Fruit fly (Drosophila melanogaster) whole organism, embryonic: ENCODE data around the gene aru.
A peak's percentile ranks its signal among the peaks of the same experiment; 100 is the strongest.

Experiments used
- Bteb2 ChIP-seq: fragments of 200-800 bp; sonication (Bioruptor generic); optimal IDR thresholded peaks from 2 replicates; lab custom pipeline; 2016; ENCODE audit warnings: missing biosample characterization, missing genetic modification characterization
- C15 ChIP-seq: fragments of 200-800 bp; sonication (Bioruptor generic); IDR thresholded peaks from 3 replicates; pipeline ENCODE4 v1.3.6; 2022; ENCODE audit warnings: missing biosample characterization, missing genetic modification characterization
- CG11695 ChIP-seq: fragments of 200-800 bp; sonication (Bioruptor generic); IDR thresholded peaks from 3 replicates; pipeline ENCODE4 v1.3.6; 2022; ENCODE audit warnings: missing biosample characterization, missing genetic modification characterization
- CG12219 ChIP-seq: fragments of 200-800 bp; sonication (Bioruptor generic); optimal IDR thresholded peaks from 3 replicates; lab custom pipeline; 2018; ENCODE audit warnings: missing biosample characterization, mild to moderate bottlenecking, missing genetic modification characterization
- CG12299 ChIP-seq: fragments of 200-800 bp; sonication (Bioruptor generic); optimal IDR thresholded peaks from 2 replicates; lab custom pipeline; 2018; ENCODE audit warnings: missing biosample characterization, mild to moderate bottlenecking, missing genetic modification characterization
- CG13296 ChIP-seq: fragments of 200-800 bp; sonication (Bioruptor generic); optimal IDR thresholded peaks from 3 replicates; lab custom pipeline; 2018; ENCODE audit warnings: missing biosample characterization, mild to moderate bottlenecking, missing genetic modification characterization
- CG15601 ChIP-seq: fragments of 200-800 bp; sonication (Bioruptor generic); optimal IDR thresholded peaks from 3 replicates; lab custom pipeline; 2019; ENCODE audit warnings: missing biosample characterization, mild to moderate bottlenecking, missing genetic modification characterization, moderate library complexity
- CG18619 ChIP-seq: fragments of 200-800 bp; sonication (Bioruptor generic); optimal IDR thresholded peaks from 3 replicates; lab custom pipeline; 2017; ENCODE audit warnings: missing biosample characterization, mild to moderate bottlenecking, missing genetic modification characterization
- CG2116 ChIP-seq: fragments of 200-800 bp; sonication (Bioruptor generic); optimal IDR thresholded peaks from 3 replicates; lab custom pipeline; 2018; ENCODE audit warnings: missing biosample characterization, mild to moderate bottlenecking, missing genetic modification characterization
- CG30403 ChIP-seq: fragments of 200-800 bp; sonication (Bioruptor generic); optimal IDR thresholded peaks from 3 replicates; lab custom pipeline; 2016; ENCODE audit warnings: missing biosample characterization, missing genetic modification characterization
- CG31365 ChIP-seq: fragments of 200-800 bp; sonication (Bioruptor generic); optimal IDR thresholded peaks from 2 replicates; lab custom pipeline; 2018; ENCODE audit warnings: missing biosample characterization, mild to moderate bottlenecking, missing genetic modification characterization
- CG3838 ChIP-seq: fragments of 200-800 bp; sonication (Bioruptor generic); optimal IDR thresholded peaks from 3 replicates; lab custom pipeline; 2016; ENCODE audit warnings: missing biosample characterization, missing genetic modification characterization
- CG6272 ChIP-seq: fragments of 200-800 bp; sonication (Bioruptor generic); IDR thresholded peaks from 2 replicates; pipeline ENCODE4 v1.3.6; 2022; ENCODE audit warnings: missing biosample characterization, missing genetic modification characterization
- CG6854 ChIP-seq: fragments of 200-800 bp; sonication (Bioruptor generic); optimal IDR thresholded peaks from 3 replicates; lab custom pipeline; 2017; ENCODE audit warnings: missing biosample characterization, mild to moderate bottlenecking, missing genetic modification characterization
- CG7271 ChIP-seq: fragments of 200-800 bp; sonication (Bioruptor generic); optimal IDR thresholded peaks from 2 replicates; lab custom pipeline; 2018; ENCODE audit warnings: missing biosample characterization, mild to moderate bottlenecking, missing genetic modification characterization, moderate library complexity
- CG7839 ChIP-seq: fragments of 200-800 bp; sonication (Bioruptor generic); optimal IDR thresholded peaks from 3 replicates; lab custom pipeline; 2018; ENCODE audit warnings: missing biosample characterization, mild to moderate bottlenecking, missing genetic modification characterization, moderate library complexity
- CG7928 ChIP-seq: fragments of 200-800 bp; sonication (Bioruptor generic); optimal IDR thresholded peaks from 2 replicates; lab custom pipeline; 2017; ENCODE audit warnings: missing biosample characterization, mild to moderate bottlenecking, missing genetic modification characterization
- D19A ChIP-seq: fragments of 200-800 bp; optimal IDR thresholded peaks from 3 replicates; lab custom pipeline; 2019; ENCODE audit warnings: missing biosample characterization, mild to moderate bottlenecking, missing genetic modification characterization, moderate library complexity
- Deaf1 ChIP-seq: fragments of 200-800 bp; optimal IDR thresholded peaks from 3 replicates; lab custom pipeline; 2019; ENCODE audit warnings: missing biosample characterization, mild to moderate bottlenecking, missing genetic modification characterization, moderate library complexity
- Fer1 ChIP-seq: fragments of 200-800 bp; sonication (Bioruptor generic); optimal IDR thresholded peaks from 2 replicates; lab custom pipeline; 2017; ENCODE audit warnings: missing biosample characterization, mild to moderate bottlenecking, missing genetic modification characterization
- GATAe ChIP-seq: fragments of 200-800 bp; sonication (Bioruptor generic); conservative IDR thresholded peaks from 2 replicates; pipeline ENCODE4 v1.3.6; 2022; ENCODE audit warnings: missing biosample characterization, missing genetic modification characterization
- H15 ChIP-seq: fragments of 200-800 bp; sonication (Bioruptor generic); IDR thresholded peaks from 3 replicates; pipeline ENCODE4 v1.3.6; 2022; ENCODE audit warnings: missing biosample characterization, missing genetic modification characterization
- HHEX ChIP-seq: fragments of 200-800 bp; sonication (Bioruptor generic); optimal IDR thresholded peaks from 3 replicates; lab custom pipeline; 2017; ENCODE audit warnings: missing biosample characterization, mild to moderate bottlenecking, missing genetic modification characterization, missing genetic modification reagents
- Lhr ChIP-seq: fragments of 200-800 bp; sonication (Bioruptor generic); optimal IDR thresholded peaks from 3 replicates; lab custom pipeline; 2017; ENCODE audit warnings: mild to moderate bottlenecking, missing biosample characterization, missing genetic modification reagents, missing genetic modification characterization
- Lpt ChIP-seq: fragments of >200 bp; optimal IDR thresholded peaks from 2 replicates; lab custom pipeline; 2018; ENCODE audit warnings: missing biosample characterization, missing genetic modification characterization
- NC2β ChIP-seq: fragments of 200-800 bp; sonication (Bioruptor generic); optimal IDR thresholded peaks from 2 replicates; lab custom pipeline; 2016; ENCODE audit warnings: missing biosample characterization, missing genetic modification characterization
- Optix ChIP-seq: fragments of 200-800 bp; sonication (Bioruptor generic); IDR thresholded peaks from 3 replicates; pipeline ENCODE4 v1.3.6; 2022; ENCODE audit warnings: missing biosample characterization, missing genetic modification characterization
- Pdp1 ChIP-seq, 2 experiments: fragments of 200-800 bp; sonication (Bioruptor generic); optimal IDR thresholded peaks; 3 replicates each; lab custom pipeline; 2016; ENCODE audit warnings: missing biosample characterization in 2 of 2, missing genetic modification characterization in 2 of 2, mild to moderate bottlenecking in 1 of 2, moderate library complexity in 1 of 2
- Ssrp ChIP-seq: fragments of 200-800 bp; sonication (Bioruptor generic); optimal IDR thresholded peaks from 2 replicates; lab custom pipeline; 2018; ENCODE audit warnings: missing biosample characterization, mild to moderate bottlenecking, missing genetic modification characterization, moderate library complexity
- TFAM ChIP-seq: fragments of 200-800 bp; sonication (Bioruptor generic); optimal IDR thresholded peaks from 2 replicates; lab custom pipeline; 2017; ENCODE audit warnings: missing biosample characterization, missing genetic modification characterization, inconsistent platforms
- danr ChIP-seq: fragments of 200-800 bp; sonication (Bioruptor generic); IDR thresholded peaks from 2 replicates; pipeline ENCODE4 v1.3.6; 2022; ENCODE audit warnings: missing biosample characterization, missing genetic modification characterization
- dimm ChIP-seq: fragments of 200-800 bp; sonication (Bioruptor generic); IDR thresholded peaks from 2 replicates; pipeline ENCODE4 v1.3.6; 2022; ENCODE audit warnings: missing biosample characterization, missing genetic modification characterization
- emc ChIP-seq: fragments of 200-800 bp; sonication (Bioruptor generic); optimal IDR thresholded peaks from 2 replicates; lab custom pipeline; 2016; ENCODE audit warnings: missing biosample characterization, missing genetic modification characterization
- ems ChIP-seq: fragments of 200-800 bp; sonication (Bioruptor generic); optimal IDR thresholded peaks from 3 replicates; lab custom pipeline; 2016; ENCODE audit warnings: missing biosample characterization, missing genetic modification characterization
- grn ChIP-seq: fragments of 200-800 bp; sonication (Bioruptor generic); optimal IDR thresholded peaks from 3 replicates; lab custom pipeline; 2017; ENCODE audit warnings: missing biosample characterization, missing genetic modification characterization
- ham ChIP-seq: fragments of 200-800 bp; sonication (Bioruptor generic); IDR thresholded peaks from 2 replicates; pipeline ENCODE4 v1.3.6; 2022; ENCODE audit warnings: missing biosample characterization, missing genetic modification characterization
- hth ChIP-seq: fragments of >200 bp; optimal IDR thresholded peaks from 2 replicates; lab custom pipeline; 2017; ENCODE audit warnings: inconsistent platforms
- inv ChIP-seq: fragments of 200-800 bp; sonication (Bioruptor generic); IDR thresholded peaks from 2 replicates; pipeline ENCODE4 v1.3.6; 2022; ENCODE audit warnings: missing biosample characterization, missing genetic modification characterization; ENCODE audit not compliant: partially characterized antibody
- kay ChIP-seq: fragments of 200-800 bp; sonication (Bioruptor generic); optimal IDR thresholded peaks from 2 replicates; lab custom pipeline; 2016; ENCODE audit warnings: missing biosample characterization, missing genetic modification characterization
- lola ChIP-seq, 3 experiments: fragments of >200 bp in 2 of 3; fragments of 200-800 bp in 1 of 3; sonication (Bioruptor generic) in 1 of 3; optimal IDR thresholded peaks; 2 replicates each; lab custom pipeline; 2017 to 2019; ENCODE audit warnings: missing biosample characterization in 3 of 3, missing genetic modification characterization in 3 of 3, mild to moderate bottlenecking in 1 of 3, moderate library complexity in 1 of 3
- mam ChIP-seq: fragments of 200-800 bp; sonication (Bioruptor generic); optimal IDR thresholded peaks from 3 replicates; lab custom pipeline; 2016; ENCODE audit warnings: missing biosample characterization, missing genetic modification characterization
- nom ChIP-seq: fragments of 200-800 bp; sonication (Bioruptor generic); optimal IDR thresholded peaks from 2 replicates; lab custom pipeline; 2017; ENCODE audit warnings: missing biosample characterization, missing genetic modification characterization, mild to moderate bottlenecking, moderate library complexity, missing genetic modification reagents
- oc ChIP-seq: fragments of 200-800 bp; sonication (Bioruptor generic); optimal IDR thresholded peaks from 2 replicates; lab custom pipeline; 2018; ENCODE audit warnings: missing biosample characterization, mild to moderate bottlenecking, missing genetic modification characterization, moderate library complexity
- org-1 ChIP-seq: fragments of 200-800 bp; sonication (Bioruptor generic); optimal IDR thresholded peaks from 2 replicates; lab custom pipeline; 2017; ENCODE audit warnings: missing biosample characterization, missing genetic modification characterization
- slou ChIP-seq: fragments of 200-800 bp; sonication (Bioruptor generic); optimal IDR thresholded peaks from 3 replicates; lab custom pipeline; 2016; ENCODE audit warnings: missing biosample characterization, missing genetic modification characterization
- sna ChIP-seq: fragments of 200-800 bp; sonication (Bioruptor generic); IDR thresholded peaks from 2 replicates; pipeline ENCODE4 v1.3.6; 2022; ENCODE audit warnings: missing biosample characterization, missing genetic modification characterization; ENCODE audit not compliant: partially characterized antibody
- sqz ChIP-seq: fragments of 200-800 bp; sonication (Bioruptor generic); optimal IDR thresholded peaks from 3 replicates; lab custom pipeline; 2018; ENCODE audit warnings: missing biosample characterization, mild to moderate bottlenecking, missing genetic modification characterization
- ssp ChIP-seq: fragments of 200-800 bp; sonication (Bioruptor generic); IDR thresholded peaks from 2 replicates; pipeline ENCODE4 v1.3.6; 2022; ENCODE audit warnings: missing biosample characterization, missing genetic modification characterization
- vfl ChIP-seq: fragments of 200-800 bp; sonication (Bioruptor generic); optimal IDR thresholded peaks from 2 replicates; lab custom pipeline; 2016; ENCODE audit warnings: missing biosample characterization, missing genetic modification characterization
- wek ChIP-seq: fragments of 200-800 bp; sonication (Bioruptor generic); optimal IDR thresholded peaks from 3 replicates; lab custom pipeline; 2018; ENCODE audit warnings: missing biosample characterization, mild to moderate bottlenecking, missing genetic modification characterization, moderate library complexity
- zfh1 ChIP-seq: fragments of 200-800 bp; sonication (Bioruptor generic); IDR thresholded peaks from 3 replicates; pipeline ENCODE4 v1.3.6; 2022; ENCODE audit warnings: missing biosample characterization, missing genetic modification characterization

The aru gene

DNA sequence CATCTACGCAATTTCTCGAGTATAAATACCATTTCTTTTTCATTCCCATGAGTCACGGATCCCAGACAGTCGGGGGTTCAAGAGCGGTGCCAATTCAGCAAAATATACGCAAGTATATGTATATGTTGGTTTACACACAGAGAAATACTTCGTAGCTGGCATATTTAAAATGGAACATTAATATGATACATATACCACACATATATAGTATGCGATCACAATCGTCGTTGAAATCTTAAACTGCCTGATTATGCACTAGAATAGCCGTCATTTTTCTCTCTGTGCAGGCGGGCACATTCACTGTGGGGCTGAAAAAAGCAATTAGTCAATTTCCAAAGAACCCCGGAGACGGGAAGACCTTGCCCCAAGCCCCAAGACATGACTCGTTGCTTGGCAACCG is 26.4 kb downstream of the aru start (continued):
- peak; percentile 72 for TF ChIP-seq HHEX (GFP tag; lab: Kevin White, UChicago)
- TF ChIP-seq CG12219, result peak; percentile 40
- TF ChIP-seq CG31365 (tag; lab: Kevin White, UChicago), result no peak
- no peak for TF ChIP-seq grn (GFP tag; lab: Kevin White, UChicago)
- TF ChIP-seq inv (GFP tag; lab: Robert Waterston, UW), result no peak
- TF ChIP-seq org-1 (GFP tag; lab: Kevin White, UChicago), result peak; percentile 68
- peak; percentile 69 for TF ChIP-seq CG13296
- no peak for TF ChIP-seq slou (GFP tag; lab: Kevin White, UChicago)
- TF ChIP-seq danr, result peak; percentile 49; the same call in 1 of the 2 replicates
- no peak for TF ChIP-seq sna (GFP tag; lab: Robert Waterston, UW)
- TF ChIP-seq nom (GFP tag; lab: Kevin White, UChicago), result peak; percentile 95
- TF ChIP-seq Deaf1, result peak; percentile 39
- TF ChIP-seq D19A (tag; lab: Kevin White, UChicago), result no peak
- TF ChIP-seq oc (tag; lab: Kevin White, UChicago), result peak; percentile 9
- peak; percentile 2 for TF ChIP-seq CG15601 (tag; lab: Kevin White, UChicago)
- TF ChIP-seq CG7271, result no peak
- TF ChIP-seq sqz (GFP tag; lab: Kevin White, UChicago), result no peak
- no peak for TF ChIP-seq Lpt (GFP tag; lab: Kevin White, UChicago)
- peak; percentile 57; the same call in 1 of the 2 replicates for TF ChIP-seq ham (GFP tag; lab: Robert Waterston, UW)
- TF ChIP-seq CG6272 (GFP tag; lab: Robert Waterston, UW), result peak; percentile 70
- peak; percentile 51 for TF ChIP-seq CG3838 (GFP tag; lab: Kevin White, UChicago)
- peak; percentile 76 for TF ChIP-seq CG7839
- TF ChIP-seq CG18619, result peak; percentile 54
- TF ChIP-seq Lhr (GFP tag; lab: Kevin White, UChicago), result peak; percentile 15
- peak; percentile 79 for TF ChIP-seq CG30403 (GFP tag; lab: Kevin White, UChicago)
- peak in 1 of 3 experiments; percentile 17 for TF ChIP-seq lola (GFP tag; optimal IDR thresholded peaks at IDR 0.05; lab: Kevin White, UChicago)
- peak; percentile 74 for TF ChIP-seq Fer1
- TF ChIP-seq wek (GFP tag; lab: Kevin White, UChicago), result no peak
- TF ChIP-seq emc (GFP tag; lab: Kevin White, UChicago), result no peak
- no peak for TF ChIP-seq hth (lab: Kevin White, UChicago)
- no peak for TF ChIP-seq CG12299 (tag; lab: Kevin White, UChicago)
- peak; percentile 61 for TF ChIP-seq Ssrp (tag; lab: Kevin White, UChicago)
- peak; percentile 66; the same call in 2 of the 3 replicates for TF ChIP-seq C15 (GFP tag; lab: Robert Waterston, UW)
- TF ChIP-seq CG7928 (GFP tag; lab: Kevin White, UChicago), result peak; percentile 38
- no peak; the same call in 1 of the 2 replicates for TF ChIP-seq GATAe (GFP tag; lab: Robert Waterston, UW)
- TF ChIP-seq Bteb2 (GFP tag; lab: Kevin White, UChicago), result peak; percentile 31
- peak; percentile 50 for TF ChIP-seq NC2β (GFP tag; lab: Kevin White, UChicago)
- TF ChIP-seq ssp (GFP tag; lab: Robert Waterston, UW), result peak; percentile 69
- peak; percentile 81 for TF ChIP-seq mam (GFP tag; lab: Kevin White, UChicago)
- peak; percentile 59; the same call in 1 of the 3 replicates for TF ChIP-seq Optix (GFP tag; lab: Robert Waterston, UW)
- TF ChIP-seq CG2116 (GFP tag; lab: Kevin White, UChicago), result peak; percentile 10
- peak; percentile 76 for TF ChIP-seq zfh1
- peak; percentile 82 for TF ChIP-seq CG11695
- peak; percentile 66 for TF ChIP-seq kay
- peak; percentile 75 for TF ChIP-seq vfl (GFP tag; lab: Kevin White, UChicago)
- peak; percentile 44; the same call in 1 of the 2 replicates for TF ChIP-seq dimm (GFP tag; lab: Robert Waterston, UW)
- peak; percentile 52 for TF ChIP-seq CG6854 (GFP tag; lab: Kevin White, UChicago)
- no peak for TF ChIP-seq TFAM
- peak; percentile 74; the same call in 2 of the 3 replicates for TF ChIP-seq H15 (GFP tag; lab: Robert Waterston, UW)
- peak; percentile 39 to 40 for TF ChIP-seq Pdp1 (GFP tag; optimal IDR thresholded peaks at IDR 0.05; lab: Kevin White, UChicago)
- TF ChIP-seq ems, result peak; percentile 51
